Worm (Caenorhabditis elegans) whole organism, L2 larva: Measurements from ENCODE around the gene hid-1.

Experiments
- F13H6.1 ChIP-seq: sonication (generic microtip); optimal IDR thresholded peaks from 2 replicates; lab custom pipeline; 2016; ENCODE audit warnings: missing genetic modification characterization, missing compliant biosample characterization
- alr-1 ChIP-seq: fragments of 150-350 bp; optimal IDR thresholded peaks from 2 replicates; lab custom pipeline; 2014; ENCODE audit warnings: missing biosample characterization, missing genetic modification characterization
- blmp-1 ChIP-seq: sonication (generic microtip); optimal IDR thresholded peaks from 2 replicates; lab custom pipeline; 2017; ENCODE audit warnings: missing genetic modification characterization, mild to moderate bottlenecking, missing compliant biosample characterization, antibody characterized with exemption, moderate library complexity; ENCODE audit not compliant: insufficient read depth
- ceh-82 ChIP-seq: fragments of 150-350 bp; optimal IDR thresholded peaks from 2 replicates; lab custom pipeline; 2014; ENCODE audit warnings: missing biosample characterization, missing genetic modification characterization
- crh-2 ChIP-seq: sonication (generic microtip); optimal IDR thresholded peaks from 2 replicates; lab custom pipeline; 2017; ENCODE audit warnings: missing biosample characterization, missing genetic modification characterization
- fos-1 ChIP-seq: fragments of 150-350 bp; optimal IDR thresholded peaks from 2 replicates; lab custom pipeline; 2014; ENCODE audit warnings: missing biosample characterization, missing genetic modification characterization
- gmeb-1 ChIP-seq: fragments of 150-350 bp; optimal IDR thresholded peaks from 2 replicates; lab custom pipeline; 2014; ENCODE audit warnings: missing biosample characterization, missing genetic modification characterization
- lin-11 ChIP-seq: fragments of 150-350 bp; sonication (generic microtip); optimal IDR thresholded peaks from 2 replicates; lab custom pipeline; 2014; ENCODE audit warnings: missing biosample characterization, missing genetic modification characterization, inconsistent platforms, mixed read lengths
- lin-13 ChIP-seq: fragments of 150-350 bp; optimal IDR thresholded peaks from 2 replicates; lab custom pipeline; 2014; ENCODE audit warnings: missing biosample characterization, missing genetic modification reagents, missing genetic modification characterization
- mab-5 ChIP-seq: fragments of 150-350 bp; optimal IDR thresholded peaks from 2 replicates; lab custom pipeline; 2014; ENCODE audit warnings: missing biosample characterization, missing genetic modification characterization
- nhr-11 ChIP-seq: fragments of 150-350 bp; optimal IDR thresholded peaks from 2 replicates; lab custom pipeline; 2014; ENCODE audit warnings: missing biosample characterization, missing genetic modification characterization
- nhr-129 ChIP-seq: fragments of 150-350 bp; optimal IDR thresholded peaks from 2 replicates; lab custom pipeline; 2014; ENCODE audit warnings: missing biosample characterization, missing genetic modification characterization
- nhr-21 ChIP-seq: fragments of 150-350 bp; optimal IDR thresholded peaks from 2 replicates; lab custom pipeline; 2014; ENCODE audit warnings: missing biosample characterization, missing genetic modification characterization
- nhr-237 ChIP-seq: fragments of 150-350 bp; optimal IDR thresholded peaks from 2 replicates; lab custom pipeline; 2014; ENCODE audit warnings: missing biosample characterization, missing genetic modification characterization
- nhr-6 ChIP-seq: fragments of 150-350 bp; optimal IDR thresholded peaks from 2 replicates; lab custom pipeline; 2014; ENCODE audit warnings: missing biosample characterization, missing genetic modification characterization
- skn-1 ChIP-seq: sonication (generic microtip); optimal IDR thresholded peaks from 2 replicates; lab custom pipeline; 2017; ENCODE audit warnings: missing biosample characterization, missing genetic modification characterization
- sma-9 ChIP-seq, 2 experiments: fragments of 150-350 bp in 1 of 2; sonication (generic microtip) in 1 of 2; optimal IDR thresholded peaks; 2 replicates each; lab custom pipeline; 2014 to 2016; ENCODE audit warnings: missing genetic modification characterization in 2 of 2, mild to moderate bottlenecking in 1 of 2, missing biosample characterization in 1 of 2, missing compliant biosample characterization in 1 of 2, missing genetic modification reagents in 1 of 2, moderate library complexity in 1 of 2

Gene hid-1

DNA sequence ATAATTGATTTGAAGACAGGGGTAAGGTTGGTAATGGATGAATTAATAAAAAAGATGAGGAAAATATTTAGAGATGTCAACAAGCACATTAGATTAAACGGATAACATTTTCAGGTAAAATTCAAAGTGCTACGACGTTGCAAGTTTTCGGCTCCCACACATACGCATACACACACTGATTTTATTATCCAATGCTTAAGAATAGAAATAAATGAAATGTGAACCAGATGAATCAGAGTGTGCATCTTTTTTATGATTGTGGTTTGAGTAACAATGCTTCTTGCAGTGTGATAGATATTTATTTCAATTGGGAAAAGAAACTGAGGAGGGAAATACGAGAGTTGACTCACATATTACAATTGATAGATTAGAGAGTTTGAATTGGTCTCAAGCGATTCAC is 49.9 kb downstream of the hid-1 start:
- TF ChIP-seq alr-1 (tag; lab: Kevin White, UChicago) (no peak), lin-11 (tag; lab: Kevin White, UChicago) (no peak), crh-2 (tag; lab: Kevin White, UChicago) (no peak), skn-1 (tag; lab: Kevin White, UChicago) (no peak)

DNA sequence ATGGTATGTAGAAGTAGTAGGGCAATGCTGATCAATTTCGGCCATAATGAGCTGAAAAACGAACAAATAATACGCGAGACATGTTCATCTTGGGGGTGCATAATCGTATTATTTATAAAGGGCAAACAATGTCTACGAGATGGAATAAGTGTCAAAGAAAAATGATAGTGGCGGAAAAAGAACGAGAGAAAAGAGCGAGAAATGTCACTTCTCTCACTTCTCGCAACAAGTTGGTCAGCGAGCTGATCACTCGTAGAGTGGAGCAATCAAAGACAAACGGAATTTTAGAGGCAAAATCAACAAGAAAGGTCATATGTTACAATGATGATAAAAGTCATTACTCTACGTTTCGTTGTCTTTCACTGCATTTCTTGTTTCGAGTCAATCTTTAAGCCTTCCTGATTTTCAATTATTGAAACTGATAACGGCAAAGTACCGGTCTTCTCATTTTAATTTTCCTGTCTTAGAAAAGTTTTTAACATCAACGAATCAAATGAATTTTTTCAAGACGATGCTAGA is 52.2 kb downstream of the hid-1 start, which contains the start of gene F52H2.3:
Gene F52H2.3, minus strand, starts transcription at position 51 of the 519 bp plus-strand sequence.
- TF ChIP-seq gmeb-1 (tag; lab: Kevin White, UChicago) = peak; percentile 21
- peak; percentile 28 for TF ChIP-seq F13H6.1 (tag; lab: Kevin White, UChicago)
- TF ChIP-seq nhr-237 (tag; lab: Kevin White, UChicago) = no peak
- no peak for TF ChIP-seq nhr-129 (tag; lab: Kevin White, UChicago)
- TF ChIP-seq crh-2 (tag; lab: Kevin White, UChicago) = peak; percentile 47
- peak; percentile 70 for TF ChIP-seq fos-1 (tag; lab: Kevin White, UChicago)
- no peak for TF ChIP-seq nhr-21 (tag; lab: Kevin White, UChicago)
- peak; percentile 2 for TF ChIP-seq sma-9 (GFP tag; optimal IDR thresholded peaks at IDR 0.05; lab: Kevin White, UChicago)
- TF ChIP-seq sma-9 (tag; optimal IDR thresholded peaks at IDR 0.05; lab: Kevin White, UChicago) = no peak
- TF ChIP-seq blmp-1 (tag; lab: Kevin White, UChicago) = no peak
- no peak for TF ChIP-seq lin-13 (GFP tag; lab: Kevin White, UChicago)
- no peak for TF ChIP-seq ceh-82
- no peak for TF ChIP-seq nhr-6
- TF ChIP-seq, all 48 proteins: peak for 5

DNA sequence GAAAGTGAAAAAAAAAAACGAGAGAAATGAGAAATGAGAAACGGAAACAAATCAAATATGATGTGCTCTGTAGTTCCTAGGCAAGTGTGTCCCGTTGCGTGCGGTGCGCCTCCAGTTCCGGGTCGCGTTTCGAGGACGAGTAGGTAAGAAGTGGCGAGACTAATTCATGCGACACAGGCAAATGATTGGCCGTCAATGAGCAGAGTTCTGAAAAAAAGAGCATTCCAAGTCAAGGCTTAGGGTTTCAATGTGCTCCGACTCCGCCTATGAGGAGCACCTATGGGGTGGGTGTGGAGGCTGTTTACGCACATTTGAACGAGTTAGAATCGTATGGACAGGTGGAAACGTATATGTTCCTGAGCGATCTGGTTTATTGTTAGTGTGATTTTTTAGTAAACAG is 54.5 kb downstream of the hid-1 start:
- TF ChIP-seq fos-1 (tag; lab: Kevin White, UChicago) (peak; percentile 28), mab-5 (tag; lab: Kevin White, UChicago) (no peak), nhr-11 (tag; lab: Kevin White, UChicago) (no peak)
